Worm (Caenorhabditis elegans) whole organism, young adult: ENCODE results near the gene srh-179.

Source experiments
- B0035.1 ChIP-seq: sonication (generic microtip); optimal IDR thresholded peaks from 2 replicates; lab custom pipeline; 2016; ENCODE audit warnings: missing genetic modification characterization, mild to moderate bottlenecking, missing compliant biosample characterization, missing genotype, missing genetic modification reagents
- B0261.1 ChIP-seq: sonication (generic microtip); optimal IDR thresholded peaks from 2 replicates; lab custom pipeline; 2016; ENCODE audit warnings: mild to moderate bottlenecking, missing genetic modification characterization, moderate library complexity, missing compliant biosample characterization
- C06A6.2 ChIP-seq: fragments of 200-800 bp; sonication (Bioruptor generic); conservative IDR thresholded peaks from 2 replicates; pipeline ENCODE4 v1.3.6; 2022; ENCODE audit warnings: missing genetic modification characterization, missing compliant biosample characterization
- F10E7.11 ChIP-seq: sonication (generic microtip); optimal IDR thresholded peaks from 2 replicates; lab custom pipeline; 2017; ENCODE audit warnings: mild to moderate bottlenecking, missing genetic modification characterization, moderate library complexity, missing compliant biosample characterization
- F22D6.2 ChIP-seq: sonication (generic microtip); optimal IDR thresholded peaks from 2 replicates; lab custom pipeline; 2016; ENCODE audit warnings: mild to moderate bottlenecking, missing genetic modification characterization, missing compliant biosample characterization
- F23B12.7 ChIP-seq: sonication (generic microtip); optimal IDR thresholded peaks from 2 replicates; lab custom pipeline; 2017; ENCODE audit warnings: missing genetic modification characterization, mild to moderate bottlenecking, missing compliant biosample characterization, antibody characterized with exemption, moderate library complexity; ENCODE audit not compliant: insufficient read depth
- F52B5.7 ChIP-seq: sonication (generic microtip); optimal IDR thresholded peaks from 2 replicates; lab custom pipeline; 2016; ENCODE audit warnings: mild to moderate bottlenecking, missing genetic modification characterization, missing compliant biosample characterization
- Y56A3A.18 ChIP-seq: fragments of 200-800 bp; sonication (Bioruptor generic); IDR thresholded peaks from 2 replicates; pipeline ENCODE4 v1.3.6; 2022; ENCODE audit warnings: missing genetic modification reagents, missing genetic modification characterization, missing compliant biosample characterization
- Y67H2A.10 ChIP-seq: fragments of 200-800 bp; sonication (Bioruptor generic); conservative IDR thresholded peaks from 2 replicates; pipeline ENCODE4 v1.3.6; 2022; ENCODE audit warnings: missing genetic modification reagents, missing genetic modification characterization, missing compliant biosample characterization
- ZK185.1 ChIP-seq: sonication (generic microtip); optimal IDR thresholded peaks from 2 replicates; lab custom pipeline; 2016; ENCODE audit warnings: mild to moderate bottlenecking, missing genetic modification characterization, missing compliant biosample characterization; ENCODE audit not compliant: poor library complexity, severe bottlenecking
- akir-1 ChIP-seq: fragments of 200-800 bp; sonication (Bioruptor generic); optimal IDR thresholded peaks from 2 replicates; lab custom pipeline; 2018; ENCODE audit warnings: mild to moderate bottlenecking, missing genetic modification characterization, moderate library complexity, missing compliant biosample characterization
- attf-5 ChIP-seq: fragments of 200-800 bp; sonication (Bioruptor generic); optimal IDR thresholded peaks from 2 replicates; lab custom pipeline; 2018; ENCODE audit warnings: mild to moderate bottlenecking, missing genetic modification characterization, missing compliant biosample characterization
- dpff-1 ChIP-seq: sonication (generic microtip); optimal IDR thresholded peaks from 2 replicates; lab custom pipeline; 2017; ENCODE audit warnings: mild to moderate bottlenecking, missing genetic modification characterization, missing compliant biosample characterization
- egrh-3 ChIP-seq: fragments of 200-800 bp; sonication (Bioruptor generic); IDR thresholded peaks from 2 replicates; pipeline ENCODE4 v1.3.6; 2022; ENCODE audit warnings: missing genetic modification reagents, missing genetic modification characterization, missing compliant biosample characterization
- ekl-4 ChIP-seq: fragments of 200-800 bp; sonication (Bioruptor generic); IDR thresholded peaks from 2 replicates; pipeline ENCODE4 v1.3.6; 2022; ENCODE audit warnings: missing genetic modification reagents, missing genetic modification characterization, missing compliant biosample characterization
- hlh-26 ChIP-seq: fragments of 200-800 bp; sonication (Bioruptor generic); conservative IDR thresholded peaks from 2 replicates; pipeline ENCODE4 v1.3.6; 2022; ENCODE audit warnings: missing genetic modification reagents, missing genetic modification characterization, missing compliant biosample characterization
- let-607 ChIP-seq, 2 experiments: fragments of 200-800 bp in 1 of 2; sonication (Bioruptor generic) in 1 of 2; sonication (generic microtip) in 1 of 2; optimal IDR thresholded peaks; 2 replicates each; lab custom pipeline; 2016 to 2018; ENCODE audit warnings: mild to moderate bottlenecking in 2 of 2, missing compliant biosample characterization in 2 of 2, missing genetic modification characterization in 2 of 2, moderate library complexity in 2 of 2, missing genotype in 1 of 2
- lin-40 ChIP-seq: sonication (generic microtip); optimal IDR thresholded peaks from 2 replicates; lab custom pipeline; 2016; ENCODE audit warnings: missing genetic modification characterization, mild to moderate bottlenecking, missing compliant biosample characterization, missing genotype, missing genetic modification reagents
- lin-54 ChIP-seq: fragments of 200-800 bp; sonication (Bioruptor generic); optimal IDR thresholded peaks from 2 replicates; lab custom pipeline; 2018; ENCODE audit warnings: mild to moderate bottlenecking, missing genetic modification characterization, missing compliant biosample characterization
- lir-1 ChIP-seq: fragments of 200-800 bp; sonication (Bioruptor generic); conservative IDR thresholded peaks from 2 replicates; pipeline ENCODE4 v1.3.6; 2022; ENCODE audit warnings: missing genetic modification reagents, missing genetic modification characterization, missing compliant biosample characterization
- madf-3 ChIP-seq: fragments of 200-800 bp; sonication (Bioruptor generic); IDR thresholded peaks from 2 replicates; pipeline ENCODE4 v1.3.6; 2022; ENCODE audit warnings: missing genetic modification reagents, missing genetic modification characterization, missing compliant biosample characterization
- mcd-1 ChIP-seq: fragments of 200-800 bp; sonication (Bioruptor generic); IDR thresholded peaks from 2 replicates; pipeline ENCODE4 v1.3.6; 2022; ENCODE audit warnings: missing genetic modification reagents, missing genetic modification characterization, missing compliant biosample characterization
- nfya-2 ChIP-seq: fragments of 200-800 bp; sonication (Bioruptor generic); IDR thresholded peaks from 2 replicates; pipeline ENCODE4 v1.3.6; 2022; ENCODE audit warnings: missing genetic modification reagents, missing genetic modification characterization, missing compliant biosample characterization
- nfyb-1 ChIP-seq: fragments of 200-800 bp; sonication (Bioruptor generic); IDR thresholded peaks from 2 replicates; pipeline ENCODE4 v1.3.6; 2022; ENCODE audit warnings: missing genetic modification reagents, missing genetic modification characterization, missing compliant biosample characterization
- nhr-80 ChIP-seq: sonication (generic microtip); optimal IDR thresholded peaks from 2 replicates; lab custom pipeline; 2016; ENCODE audit warnings: missing genetic modification characterization, missing compliant biosample characterization
- pha-4 ChIP-seq: fragments of 150-350 bp; sonication (generic microtip); optimal IDR thresholded peaks from 2 replicates; lab custom pipeline; 2014; ENCODE audit warnings: missing biosample characterization, missing genetic modification reagents, missing genetic modification characterization
- rcor-1 ChIP-seq: fragments of 200-800 bp; sonication (Bioruptor generic); IDR thresholded peaks from 2 replicates; pipeline ENCODE4 v1.3.6; 2022; ENCODE audit warnings: missing genetic modification reagents, missing genetic modification characterization, missing compliant biosample characterization
- repo-1 ChIP-seq: sonication (generic microtip); optimal IDR thresholded peaks from 2 replicates; lab custom pipeline; 2017; ENCODE audit warnings: mild to moderate bottlenecking, missing genetic modification characterization, missing compliant biosample characterization
- rpc-1 ChIP-seq, 2 experiments: fragments of 150-350 bp in 1 of 2; sonication (generic microtip) in 1 of 2; optimal IDR thresholded peaks; 2 replicates each; lab custom pipeline; 2014 to 2018; ENCODE audit warnings: missing biosample characterization in 1 of 2, missing genetic modification characterization in 1 of 2, missing genetic modification reagents in 1 of 2, missing genotype in 1 of 2
- tbx-9 ChIP-seq: sonication (generic microtip); optimal IDR thresholded peaks from 2 replicates; lab custom pipeline; 2016; ENCODE audit warnings: borderline replicate concordance, missing genetic modification characterization, inconsistent platforms, missing compliant biosample characterization
- unc-130 ChIP-seq: sonication (generic microtip); optimal IDR thresholded peaks from 2 replicates; lab custom pipeline; 2016; ENCODE audit warnings: missing genetic modification reagents, missing genetic modification characterization, missing compliant biosample characterization
- ztf-26 ChIP-seq: sonication (generic microtip); optimal IDR thresholded peaks from 2 replicates; lab custom pipeline; 2017; ENCODE audit warnings: missing genetic modification characterization, missing compliant biosample characterization

Gene srh-179

ce11 chrV:18476090-18476489 lies at the start of gene srh-179:
Gene srh-179 (plus strand): TSS chrV:18476390.
- no peak for TF ChIP-seq lin-40 (tag; lab: Kevin White, UChicago)
- TF ChIP-seq let-607 (tag; optimal IDR thresholded peaks at IDR 0.05; lab: Kevin White, UChicago) = no peak
- no peak for TF ChIP-seq Y67H2A.10 (GFP tag; lab: Robert Waterston, UW)
- TF ChIP-seq repo-1 (tag; lab: Kevin White, UChicago) = no peak
- no peak for TF ChIP-seq C06A6.2 (GFP tag; lab: Robert Waterston, UW)
- TF ChIP-seq akir-1 (GFP tag; lab: Kevin White, UChicago) = no peak
- no peak for TF ChIP-seq ekl-4 (GFP tag; lab: Robert Waterston, UW)
- TF ChIP-seq nfyb-1 (GFP tag; lab: Robert Waterston, UW) = no peak

- no peak for TF ChIP-seq madf-3 (GFP tag; lab: Robert Waterston, UW)
- no peak for TF ChIP-seq B0261.1 (tag; lab: Kevin White, UChicago)
- TF ChIP-seq Y56A3A.18 (GFP tag; lab: Robert Waterston, UW) = no peak
- no peak for TF ChIP-seq lin-54 (GFP tag; lab: Kevin White, UChicago)
- no peak for TF ChIP-seq pha-4
- no peak for TF ChIP-seq nfyb-1 (GFP tag; lab: Robert Waterston, UW)
- 0 out of 2 replicates have a peak, but pooled peaks have one; percentile 12 for TF ChIP-seq mcd-1
- TF ChIP-seq attf-5 (GFP tag; lab: Kevin White, UChicago) = no peak
- TF ChIP-seq egrh-3 = peak; percentile 81
Measured at ce11 chrV:18430826-18431225, 45.4 kb upstream of the srh-179 start.

ce11 chrV:18431450-18431849 lies 44.7 kb upstream of the srh-179 start, which contains the start of gene srw-82:
Gene srw-82 (plus strand): TSS chrV:18431750.
- TF ChIP-seq hlh-26 (GFP tag; lab: Robert Waterston, UW) (no peak), Y56A3A.18 (GFP tag; lab: Robert Waterston, UW) (no peak), ztf-26 (tag; lab: Kevin White, UChicago) (no peak), tbx-9 (no peak)
- TF ChIP-seq, all 124 proteins: peak for 0

ce11 chrV:18434961-18435360 lies 41.2 kb upstream of the srh-179 start, which contains the start of gene ZK262.20:
Gene ZK262.20 (minus strand): TSS chrV:18435061.
- TF ChIP-seq F22D6.2 (tag; lab: Kevin White, UChicago) (no peak), lir-1 (GFP tag; lab: Robert Waterston, UW) (no peak), F23B12.7 (tag; lab: Kevin White, UChicago) (no peak), rcor-1 (no peak), repo-1 (tag; lab: Kevin White, UChicago) (no peak), F10E7.11 (tag; lab: Kevin White, UChicago) (no peak), let-607 (tag; optimal IDR thresholded peaks at IDR 0.05; lab: Kevin White, UChicago) (no peak), Y67H2A.10 (GFP tag; lab: Robert Waterston, UW) (no peak), ZK185.1 (no peak), rpc-1 (optimal IDR thresholded peaks at IDR 0.05; lab: Kevin White, UChicago) (no peak), rpc-1 (tag; optimal IDR thresholded peaks at IDR 0.05; lab: Kevin White, UChicago) (no peak), nhr-80 (no peak)

ce11 chrV:18438081-18438480 lies 38.1 kb upstream of the srh-179 start, which contains the start of gene ZK262.8:
Gene ZK262.8 (plus strand): TSS chrV:18438381.
- TF ChIP-seq nfya-2 (no peak), F52B5.7 (tag; lab: Kevin White, UChicago) (no peak), dpff-1 (tag; lab: Kevin White, UChicago) (no peak), unc-130 (GFP tag; lab: Kevin White, UChicago) (no peak), rcor-1 (no peak), B0035.1 (no peak), Y67H2A.10 (GFP tag; lab: Robert Waterston, UW) (no peak), F22D6.2 (tag; lab: Kevin White, UChicago) (no peak), nfyb-1 (GFP tag; lab: Robert Waterston, UW) (no peak)
